Fruit fly (Drosophila melanogaster) whole organism, embryonic: ENCODE results near the gene Hsp22.

Experiments
- Abd-B ChIP-seq: fragments of 200-800 bp; sonication (Bioruptor generic); optimal IDR thresholded peaks from 2 replicates; lab custom pipeline; 2018; ENCODE audit warnings: missing biosample characterization, mild to moderate bottlenecking, missing genetic modification characterization, moderate library complexity
- Adf1 ChIP-seq: fragments of 200-800 bp; sonication (Bioruptor generic); IDR thresholded peaks from 2 replicates; pipeline ENCODE4 v1.3.6; 2022; ENCODE audit warnings: missing biosample characterization, missing genetic modification characterization
- Bdp1 ChIP-seq: fragments of 200-800 bp; sonication (Bioruptor generic); optimal IDR thresholded peaks from 3 replicates; lab custom pipeline; 2016; ENCODE audit warnings: missing biosample characterization, missing genetic modification characterization
- CG10431 ChIP-seq: fragments of 200-800 bp; sonication (Bioruptor generic); optimal IDR thresholded peaks from 3 replicates; lab custom pipeline; 2018; ENCODE audit warnings: missing biosample characterization, mild to moderate bottlenecking, missing genetic modification characterization
- CG10462 ChIP-seq: fragments of 200-800 bp; sonication (Bioruptor generic); optimal IDR thresholded peaks from 2 replicates; lab custom pipeline; 2016; ENCODE audit warnings: missing biosample characterization, missing genetic modification characterization
- CG13296 ChIP-seq: fragments of 200-800 bp; sonication (Bioruptor generic); optimal IDR thresholded peaks from 3 replicates; lab custom pipeline; 2018; ENCODE audit warnings: missing biosample characterization, mild to moderate bottlenecking, missing genetic modification characterization
- CG1647 ChIP-seq: fragments of 200-800 bp; sonication (Bioruptor generic); optimal IDR thresholded peaks from 3 replicates; lab custom pipeline; 2016; ENCODE audit warnings: missing biosample characterization, missing genetic modification characterization
- CG17328 ChIP-seq: fragments of 200-800 bp; sonication (Bioruptor generic); IDR thresholded peaks from 2 replicates; pipeline ENCODE4 v1.3.6; 2022; ENCODE audit warnings: missing biosample characterization, missing genetic modification characterization
- CG18476 ChIP-seq: fragments of 200-800 bp; sonication (Bioruptor generic); optimal IDR thresholded peaks from 2 replicates; lab custom pipeline; 2016; ENCODE audit warnings: missing biosample characterization, mild to moderate bottlenecking, missing genetic modification characterization
- CG2116 ChIP-seq: fragments of 200-800 bp; sonication (Bioruptor generic); optimal IDR thresholded peaks from 3 replicates; lab custom pipeline; 2018; ENCODE audit warnings: missing biosample characterization, mild to moderate bottlenecking, missing genetic modification characterization
- CG31441 ChIP-seq: fragments of 200-800 bp; sonication (Bioruptor generic); IDR thresholded peaks from 2 replicates; pipeline ENCODE4 v1.3.6; 2022; ENCODE audit warnings: missing biosample characterization, missing genetic modification characterization
- CG33213 ChIP-seq: fragments of 200-800 bp; sonication (Bioruptor generic); optimal IDR thresholded peaks from 3 replicates; lab custom pipeline; 2016; ENCODE audit warnings: missing biosample characterization, missing genetic modification characterization
- CG3847 ChIP-seq: fragments of 200-800 bp; sonication (Bioruptor generic); IDR thresholded peaks from 2 replicates; pipeline ENCODE4 v1.3.6; 2022; ENCODE audit warnings: missing biosample characterization, missing genetic modification characterization
- CG4404 ChIP-seq: fragments of 200-800 bp; sonication (Bioruptor generic); IDR thresholded peaks from 2 replicates; pipeline ENCODE4 v1.3.6; 2022; ENCODE audit warnings: missing biosample characterization, missing genetic modification characterization
- CG6175 ChIP-seq: fragments of 200-800 bp; sonication (Bioruptor generic); IDR thresholded peaks from 3 replicates; pipeline ENCODE4 v1.3.6; 2022; ENCODE audit warnings: missing biosample characterization, missing genetic modification characterization
- CG6654 ChIP-seq: fragments of 200-800 bp; sonication (Bioruptor generic); optimal IDR thresholded peaks from 2 replicates; lab custom pipeline; 2017; ENCODE audit warnings: missing biosample characterization, mild to moderate bottlenecking, missing genetic modification characterization
- CG8944 ChIP-seq: fragments of 200-800 bp; sonication (Bioruptor generic); optimal IDR thresholded peaks from 3 replicates; lab custom pipeline; 2016; ENCODE audit warnings: missing biosample characterization, missing genetic modification characterization
- CoRest ChIP-seq: fragments of 200-800 bp; sonication (Bioruptor generic); optimal IDR thresholded peaks from 3 replicates; lab custom pipeline; 2018; ENCODE audit warnings: missing biosample characterization, mild to moderate bottlenecking, missing genetic modification characterization, moderate library complexity
- Dbx ChIP-seq: fragments of 200-800 bp; sonication (Bioruptor generic); IDR thresholded peaks from 3 replicates; pipeline ENCODE4 v1.3.6; 2022; ENCODE audit warnings: missing biosample characterization, missing genetic modification characterization
- Doc3 ChIP-seq: fragments of 200-800 bp; sonication (Bioruptor generic); IDR thresholded peaks from 3 replicates; pipeline ENCODE4 v1.3.6; 2022; ENCODE audit warnings: missing biosample characterization, missing genetic modification characterization; ENCODE audit not compliant: partially characterized antibody
- HHEX ChIP-seq: fragments of 200-800 bp; sonication (Bioruptor generic); optimal IDR thresholded peaks from 3 replicates; lab custom pipeline; 2017; ENCODE audit warnings: missing biosample characterization, mild to moderate bottlenecking, missing genetic modification characterization, missing genetic modification reagents
- Hand ChIP-seq: fragments of 200-800 bp; sonication (Bioruptor generic); optimal IDR thresholded peaks from 2 replicates; lab custom pipeline; 2017; ENCODE audit warnings: mild to moderate bottlenecking, missing biosample characterization, missing genetic modification reagents, missing genetic modification characterization
- HmgD ChIP-seq: fragments of 200-800 bp; sonication (Bioruptor generic); optimal IDR thresholded peaks from 3 replicates; lab custom pipeline; 2016; ENCODE audit warnings: missing biosample characterization, missing genetic modification characterization
- Hr78 ChIP-seq, 2 experiments: fragments of 200-800 bp in 1 of 2; fragments of >200 bp in 1 of 2; sonication (Bioruptor generic) in 1 of 2; optimal IDR thresholded peaks; 2 replicates each; lab custom pipeline; 2017 to 2019; ENCODE audit warnings: missing biosample characterization in 2 of 2, missing genetic modification characterization in 2 of 2, mild to moderate bottlenecking in 1 of 2, moderate library complexity in 1 of 2
- Myb ChIP-seq: fragments of 200-800 bp; sonication (Bioruptor generic); optimal IDR thresholded peaks from 2 replicates; lab custom pipeline; 2016; ENCODE audit warnings: missing biosample characterization, missing genetic modification characterization
- Sry-β ChIP-seq: fragments of 200-800 bp; sonication (Bioruptor generic); optimal IDR thresholded peaks from 2 replicates; lab custom pipeline; 2018; ENCODE audit warnings: missing biosample characterization, mild to moderate bottlenecking, missing genetic modification characterization, moderate library complexity
- az2 ChIP-seq: fragments of 200-800 bp; sonication (Bioruptor generic); optimal IDR thresholded peaks from 3 replicates; lab custom pipeline; 2016; ENCODE audit warnings: missing biosample characterization, missing genetic modification characterization
- cg ChIP-seq: fragments of 200-800 bp; sonication (Bioruptor generic); optimal IDR thresholded peaks from 3 replicates; lab custom pipeline; 2019; ENCODE audit warnings: missing biosample characterization, mild to moderate bottlenecking, missing genetic modification characterization, moderate library complexity
- dmrt11E ChIP-seq: fragments of 200-800 bp; sonication (Bioruptor generic); optimal IDR thresholded peaks from 3 replicates; lab custom pipeline; 2018; ENCODE audit warnings: missing biosample characterization, mild to moderate bottlenecking, missing genetic modification characterization, moderate library complexity
- esg ChIP-seq: fragments of 200-800 bp; sonication (Bioruptor generic); conservative IDR thresholded peaks from 2 replicates; pipeline ENCODE4 v1.3.6; 2022; ENCODE audit warnings: missing biosample characterization, missing genetic modification characterization
- gcm2 ChIP-seq: fragments of 200-800 bp; sonication (Bioruptor generic); optimal IDR thresholded peaks from 2 replicates; lab custom pipeline; 2016; ENCODE audit warnings: missing biosample characterization, missing genetic modification characterization
- grn ChIP-seq: fragments of 200-800 bp; sonication (Bioruptor generic); optimal IDR thresholded peaks from 3 replicates; lab custom pipeline; 2017; ENCODE audit warnings: missing biosample characterization, missing genetic modification characterization
- hb ChIP-seq: fragments of 200-800 bp; sonication (Bioruptor generic); IDR thresholded peaks from 3 replicates; pipeline ENCODE4 v1.3.6; 2022; ENCODE audit warnings: missing biosample characterization, missing genetic modification characterization; ENCODE audit not compliant: partially characterized antibody
- jigr1 ChIP-seq: fragments of 200-800 bp; sonication (Bioruptor generic); IDR thresholded peaks from 3 replicates; pipeline ENCODE4 v1.3.6; 2022; ENCODE audit warnings: missing biosample characterization, missing genetic modification characterization
- jing ChIP-seq: fragments of 200-800 bp; sonication (Bioruptor generic); optimal IDR thresholded peaks from 2 replicates; lab custom pipeline; 2018; ENCODE audit warnings: missing biosample characterization, mild to moderate bottlenecking, missing genetic modification characterization
- kni ChIP-seq: fragments of 200-800 bp; sonication (Bioruptor generic); optimal IDR thresholded peaks from 3 replicates; lab custom pipeline; 2017; ENCODE audit warnings: mild to moderate bottlenecking, missing biosample characterization, missing genetic modification reagents, missing genetic modification characterization
- maf-S ChIP-seq: fragments of 200-800 bp; sonication (Bioruptor generic); optimal IDR thresholded peaks from 2 replicates; lab custom pipeline; 2016; ENCODE audit warnings: missing biosample characterization, missing genetic modification characterization
- mam ChIP-seq: fragments of 200-800 bp; sonication (Bioruptor generic); optimal IDR thresholded peaks from 3 replicates; lab custom pipeline; 2016; ENCODE audit warnings: missing biosample characterization, missing genetic modification characterization
- oc ChIP-seq: fragments of 200-800 bp; sonication (Bioruptor generic); optimal IDR thresholded peaks from 2 replicates; lab custom pipeline; 2018; ENCODE audit warnings: missing biosample characterization, mild to moderate bottlenecking, missing genetic modification characterization, moderate library complexity
- run ChIP-seq: fragments of 200-800 bp; sonication (Bioruptor generic); optimal IDR thresholded peaks from 3 replicates; lab custom pipeline; 2018; ENCODE audit warnings: missing biosample characterization, mild to moderate bottlenecking, missing genetic modification characterization
- scrt ChIP-seq: fragments of 200-800 bp; sonication (Bioruptor generic); optimal IDR thresholded peaks from 2 replicates; lab custom pipeline; 2018; ENCODE audit warnings: missing biosample characterization, mild to moderate bottlenecking, missing genetic modification characterization, moderate library complexity
- ssp ChIP-seq: fragments of 200-800 bp; sonication (Bioruptor generic); IDR thresholded peaks from 2 replicates; pipeline ENCODE4 v1.3.6; 2022; ENCODE audit warnings: missing biosample characterization, missing genetic modification characterization
- sug ChIP-seq: fragments of 200-800 bp; optimal IDR thresholded peaks from 2 replicates; lab custom pipeline; 2019; ENCODE audit warnings: missing biosample characterization, mild to moderate bottlenecking, missing genetic modification characterization, moderate library complexity
- tio ChIP-seq: fragments of 200-800 bp; sonication (Bioruptor generic); optimal IDR thresholded peaks from 2 replicates; lab custom pipeline; 2017; ENCODE audit warnings: missing biosample characterization, missing genetic modification characterization, inconsistent platforms
- tna ChIP-seq: fragments of 200-800 bp; sonication (Bioruptor generic); IDR thresholded peaks from 2 replicates; pipeline ENCODE4 v1.3.6; 2022; ENCODE audit warnings: missing biosample characterization, missing genetic modification characterization; ENCODE audit not compliant: partially characterized antibody
- trem ChIP-seq: fragments of 200-800 bp; optimal IDR thresholded peaks from 3 replicates; lab custom pipeline; 2019; ENCODE audit warnings: missing biosample characterization, mild to moderate bottlenecking, missing genetic modification characterization, moderate library complexity
- vvl ChIP-seq: fragments of 200-800 bp; sonication (Bioruptor generic); IDR thresholded peaks from 2 replicates; pipeline ENCODE4 v1.3.6; 2022; ENCODE audit warnings: missing biosample characterization, missing genetic modification characterization
- zen2 ChIP-seq: fragments of 200-800 bp; sonication (Bioruptor generic); IDR thresholded peaks from 3 replicates; pipeline ENCODE4 v1.3.6; 2022; ENCODE audit warnings: missing biosample characterization, missing genetic modification characterization; ENCODE audit not compliant: partially characterized antibody
- zfh2 ChIP-seq: fragments of 200-800 bp; sonication (Bioruptor generic); optimal IDR thresholded peaks from 2 replicates; lab custom pipeline; 2016; ENCODE audit warnings: missing biosample characterization, missing genetic modification characterization

Gene Hsp22

dm6 chr3L:9422636-9423419 is 50.1 kb downstream of the Hsp22 start, which contains the start of gene aay (continued):
- TF ChIP-seq Doc3 (GFP tag; lab: Robert Waterston, UW) (no peak), Bdp1 (GFP tag; lab: Kevin White, UChicago) (peak; percentile 94), mam (GFP tag; lab: Kevin White, UChicago) (peak; percentile 97), ssp (GFP tag; lab: Robert Waterston, UW) (peak; percentile 92), CG10462 (GFP tag; lab: Kevin White, UChicago) (peak; percentile 97), grn (GFP tag; lab: Kevin White, UChicago) (peak; percentile 100), CG6175 (GFP tag; lab: Robert Waterston, UW) (peak; percentile 95), CG18476 (GFP tag; lab: Kevin White, UChicago) (peak; percentile 99), cg (peak; percentile 84), Myb (GFP tag; lab: Kevin White, UChicago) (peak; percentile 86), CG3847 (peak; percentile 98), jing (GFP tag; lab: Kevin White, UChicago) (peak; percentile 97), tna (GFP tag; lab: Robert Waterston, UW) (no peak), CG33213 (GFP tag; lab: Kevin White, UChicago) (peak; percentile 98), CG2116 (peak; percentile 91), trem (tag; lab: Kevin White, UChicago) (peak; percentile 97), kni (GFP tag; lab: Kevin White, UChicago) (peak; percentile 95), hb (GFP tag; lab: Robert Waterston, UW) (no peak), Hr78 (GFP tag; optimal IDR thresholded peaks at IDR 0.05; lab: Kevin White, UChicago) (peak in 1 of 2 experiments; percentile 96), Abd-B (GFP tag; lab: Kevin White, UChicago) (peak; percentile 99), oc (tag; lab: Kevin White, UChicago) (peak; percentile 99), maf-S (peak; percentile 95), sug (tag; lab: Kevin White, UChicago) (peak; percentile 98), CG8944 (peak; percentile 95), zfh2 (GFP tag; lab: Kevin White, UChicago) (peak; percentile 96), Sry-β (GFP tag; lab: Kevin White, UChicago) (peak; percentile 76), dmrt11E (tag; lab: Kevin White, UChicago) (peak; percentile 99), CG31441 (GFP tag; lab: Robert Waterston, UW) (peak; percentile 99), Adf1 (GFP tag; lab: Robert Waterston, UW) (peak; percentile 87), scrt (peak; percentile 97), Hand (peak; percentile 97), esg (GFP tag; lab: Robert Waterston, UW) (peak; percentile 98), CG10431 (peak; percentile 92), CG1647 (peak; percentile 98), CG4404 (GFP tag; lab: Robert Waterston, UW) (peak; percentile 98), az2 (GFP tag; lab: Kevin White, UChicago) (peak; percentile 99), HHEX (GFP tag; lab: Kevin White, UChicago) (peak; percentile 98), CG17328 (peak; percentile 99), Dbx (peak; percentile 97), jigr1 (peak; percentile 95), tio (peak; percentile 97), CoRest (tag; lab: Kevin White, UChicago) (peak; percentile 99), zen2 (no peak), gcm2 (GFP tag; lab: Kevin White, UChicago) (peak; percentile 97), run (tag; lab: Kevin White, UChicago) (peak; percentile 99), vvl (peak; percentile 99), HmgD (GFP tag; lab: Kevin White, UChicago) (peak; percentile 76), CG6654 (GFP tag; lab: Kevin White, UChicago) (peak; percentile 91), CG13296 (peak; percentile 99)
